Fruit fly (Drosophila melanogaster): Measurements from ENCODE around the gene CG8132.

CG8132 gene

DNA sequence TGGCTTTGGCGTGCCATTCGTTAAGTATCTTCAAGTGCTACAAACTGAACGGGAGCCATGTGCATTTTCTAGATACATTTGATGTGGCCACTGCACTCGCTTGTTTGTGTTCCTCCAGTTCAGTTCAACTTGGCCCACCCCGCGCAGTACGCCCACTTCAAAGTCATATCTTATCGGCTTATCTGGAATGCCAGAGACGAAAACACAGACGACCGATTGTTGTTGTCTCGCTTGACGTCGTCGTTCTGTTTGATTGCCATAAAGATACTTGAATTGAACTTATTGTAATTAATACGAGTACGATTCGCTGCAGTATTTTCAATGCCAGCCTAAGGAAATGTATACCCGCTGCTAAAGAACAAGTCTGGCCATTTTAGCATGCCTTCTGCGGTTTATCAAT lies 13.7 kb upstream of the CG8132 start:
- TF ChIP-seq bab1 (GFP tag; optimal IDR thresholded peaks at IDR 0.05), result no peak
- peak; percentile 46 for TF ChIP-seq Mnt (GFP tag; optimal IDR thresholded peaks at IDR 0.05)
- no peak for TF ChIP-seq CG5204 (GFP tag; optimal IDR thresholded peaks at IDR 0.05)
- no peak for TF ChIP-seq CG12768 (GFP tag; optimal IDR thresholded peaks at IDR 0.05)
- no peak for TF ChIP-seq Crg-1 (GFP tag; optimal IDR thresholded peaks at IDR 0.05)
- no peak for TF ChIP-seq pad (GFP tag; optimal IDR thresholded peaks at IDR 0.05)
- TF ChIP-seq cic (GFP tag; optimal IDR thresholded peaks at IDR 0.05), result peak; percentile 79
- no peak for TF ChIP-seq CG7101 (tag; optimal IDR thresholded peaks at IDR 0.05)
- no peak for TF ChIP-seq tj (GFP tag; optimal IDR thresholded peaks at IDR 0.05)
- no peak for TF ChIP-seq toe (GFP tag; optimal IDR thresholded peaks at IDR 0.05)
- no peak for TF ChIP-seq kay (GFP tag; ENCODE audit: borderline replicate concordance)
- no peak for TF ChIP-seq CG11617 (GFP tag; optimal IDR thresholded peaks at IDR 0.05)
- TF ChIP-seq CG14711 (tag; optimal IDR thresholded peaks at IDR 0.05), result no peak
- TF ChIP-seq ovo (GFP tag; optimal IDR thresholded peaks at IDR 0.05), result no peak
- TF ChIP-seq Clk (GFP tag; optimal IDR thresholded peaks at IDR 0.05), result no peak
- no peak for TF ChIP-seq cnc (optimal IDR thresholded peaks at IDR 0.05)
- TF ChIP-seq CG7045 (GFP tag; optimal IDR thresholded peaks at IDR 0.05), result no peak

DNA sequence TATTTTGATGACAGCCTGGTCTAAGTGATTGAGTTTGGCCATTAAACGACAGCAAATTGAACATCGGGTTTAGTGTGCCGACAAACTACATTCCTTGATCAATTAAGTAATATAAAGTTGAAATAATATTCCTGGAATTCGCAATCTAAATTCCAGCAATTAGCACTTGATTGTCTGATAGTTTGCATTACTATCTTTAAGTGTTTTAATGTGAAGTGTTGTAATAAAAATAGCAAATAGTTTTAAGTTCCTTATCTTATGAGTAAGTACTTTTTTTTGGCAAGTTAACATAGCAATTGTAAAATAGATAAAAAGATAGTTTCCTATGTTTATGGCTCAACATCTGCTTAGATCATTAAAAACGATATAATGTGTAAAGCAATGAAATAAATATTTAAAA lies 13.0 kb upstream of the CG8132 start:
- peak; percentile 50 for TF ChIP-seq kay (GFP tag; ENCODE audit: borderline replicate concordance)
- no peak for TF ChIP-seq CG7045 (GFP tag; optimal IDR thresholded peaks at IDR 0.05)

DNA sequence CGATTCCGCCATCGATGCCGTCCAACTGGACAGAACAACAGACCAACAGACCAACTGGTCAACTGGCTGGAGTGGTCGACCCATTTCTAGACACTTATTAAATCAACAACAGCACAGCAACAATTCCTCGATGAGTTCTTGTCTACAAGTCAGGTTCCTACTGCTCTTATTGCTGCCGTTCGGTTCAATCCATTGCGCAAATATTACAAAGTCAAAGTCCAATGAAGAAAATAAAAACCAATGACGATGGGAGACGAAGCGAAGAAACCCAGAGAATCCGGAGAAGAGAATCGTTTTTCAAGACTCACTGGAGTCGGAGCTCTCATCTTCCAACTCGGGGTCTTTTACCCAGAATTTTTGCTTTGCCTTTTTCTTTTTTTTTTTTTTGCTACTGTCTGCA lies 12.3 kb upstream of the CG8132 start:
- TF ChIP-seq toe (GFP tag; optimal IDR thresholded peaks at IDR 0.05) (no peak), tj (GFP tag; optimal IDR thresholded peaks at IDR 0.05) (peak; percentile 59), Clk (GFP tag; optimal IDR thresholded peaks at IDR 0.05) (no peak), CG33017 (tag; optimal IDR thresholded peaks at IDR 0.05) (no peak)

DNA sequence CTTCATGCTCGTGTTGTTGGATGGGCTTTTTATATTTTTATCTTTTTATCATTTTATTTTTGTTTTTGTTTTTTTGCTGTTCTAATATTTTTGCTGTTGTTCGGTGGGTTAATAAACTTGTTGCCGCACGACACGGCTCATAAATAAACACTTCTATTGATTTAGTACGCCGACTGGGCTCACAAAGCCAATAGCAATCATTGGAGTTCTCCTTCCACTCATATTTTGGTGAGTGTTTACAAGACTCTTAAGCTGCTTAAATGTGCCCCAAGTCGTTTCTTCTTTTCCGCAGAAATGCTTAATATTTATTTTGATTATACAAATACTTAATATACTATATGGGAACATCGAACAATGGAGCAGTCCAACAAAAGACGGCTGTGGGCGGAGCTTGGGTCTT lies 11.1 kb upstream of the CG8132 start:
- TF ChIP-seq CG14711 (tag; optimal IDR thresholded peaks at IDR 0.05) (no peak), pad (GFP tag; optimal IDR thresholded peaks at IDR 0.05) (no peak), cnc (optimal IDR thresholded peaks at IDR 0.05) (no peak), Mnt (GFP tag; optimal IDR thresholded peaks at IDR 0.05) (no peak), tj (GFP tag; optimal IDR thresholded peaks at IDR 0.05) (no peak), CG1620 (GFP tag; optimal IDR thresholded peaks at IDR 0.05) (no peak), Clk (GFP tag; optimal IDR thresholded peaks at IDR 0.05) (no peak), Hr96 (GFP tag; optimal IDR thresholded peaks at IDR 0.05) (no peak), kay (GFP tag; ENCODE audit: borderline replicate concordance) (no peak), cic (GFP tag; optimal IDR thresholded peaks at IDR 0.05) (no peak), CG33017 (tag; optimal IDR thresholded peaks at IDR 0.05) (no peak), CG7101 (tag; optimal IDR thresholded peaks at IDR 0.05) (no peak), Crg-1 (GFP tag; optimal IDR thresholded peaks at IDR 0.05) (no peak), CG11617 (GFP tag; optimal IDR thresholded peaks at IDR 0.05) (no peak), CG7045 (GFP tag; optimal IDR thresholded peaks at IDR 0.05) (no peak), ovo (GFP tag; optimal IDR thresholded peaks at IDR 0.05) (no peak)

DNA sequence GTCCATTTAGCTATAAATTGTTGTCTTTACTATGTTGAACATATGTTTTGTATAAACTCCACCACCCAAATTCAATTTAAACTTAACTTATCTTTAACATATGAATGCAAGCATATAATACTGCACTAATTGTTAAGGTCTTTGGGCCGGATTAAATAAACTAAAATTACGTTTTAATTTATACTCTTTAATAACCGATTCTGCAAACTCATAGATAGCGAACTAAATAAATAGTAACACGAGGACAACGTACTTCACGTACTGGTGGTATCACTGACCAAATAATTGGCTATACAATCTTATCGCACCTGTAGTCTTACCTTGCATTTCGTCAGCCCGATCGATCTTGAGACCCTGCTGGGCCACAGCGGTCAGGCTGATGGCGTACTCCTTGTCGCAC lies 8.9 kb upstream of the CG8132 start:
- no peak for TF ChIP-seq Crg-1 (GFP tag; optimal IDR thresholded peaks at IDR 0.05)
- TF ChIP-seq cnc (optimal IDR thresholded peaks at IDR 0.05), result no peak
- TF ChIP-seq CG7101 (tag; optimal IDR thresholded peaks at IDR 0.05), result no peak
- no peak for TF ChIP-seq CG5204 (GFP tag; optimal IDR thresholded peaks at IDR 0.05)
- no peak for TF ChIP-seq Mnt (GFP tag; optimal IDR thresholded peaks at IDR 0.05)
- TF ChIP-seq Hr96 (GFP tag; optimal IDR thresholded peaks at IDR 0.05), result no peak
- no peak for TF ChIP-seq pad (GFP tag; optimal IDR thresholded peaks at IDR 0.05)
- no peak for TF ChIP-seq ovo (GFP tag; optimal IDR thresholded peaks at IDR 0.05)
- TF ChIP-seq CG33017 (tag; optimal IDR thresholded peaks at IDR 0.05), result no peak
- TF ChIP-seq tj (GFP tag; optimal IDR thresholded peaks at IDR 0.05), result no peak
- TF ChIP-seq CG1620 (GFP tag; optimal IDR thresholded peaks at IDR 0.05), result no peak
- TF ChIP-seq CG11617 (GFP tag; optimal IDR thresholded peaks at IDR 0.05), result no peak
- no peak for TF ChIP-seq CG14711 (tag; optimal IDR thresholded peaks at IDR 0.05)
- TF ChIP-seq CG7045 (GFP tag; optimal IDR thresholded peaks at IDR 0.05), result no peak

DNA sequence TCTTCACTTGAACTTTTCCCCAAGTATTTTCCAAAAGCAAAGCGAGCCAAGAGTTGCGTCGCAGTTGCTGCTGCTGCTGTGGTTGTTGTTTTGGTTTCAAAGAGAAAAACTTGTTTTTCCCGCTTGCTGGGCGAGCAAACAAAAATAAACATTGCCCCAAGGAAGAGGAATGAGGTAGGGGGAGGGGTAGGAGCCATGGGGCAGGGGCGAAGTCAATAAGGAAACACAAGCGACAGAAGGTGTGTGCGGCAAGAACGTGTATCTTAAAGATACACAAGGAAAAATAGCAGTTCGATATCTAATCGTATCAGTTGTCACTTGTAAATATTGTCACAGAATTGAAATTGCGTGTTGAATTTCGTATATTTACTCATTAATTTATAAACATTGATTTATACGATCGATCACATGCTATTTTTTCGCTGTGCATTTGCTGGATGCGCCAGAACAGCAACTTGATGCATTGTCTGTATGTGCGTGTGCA lies 7.7 kb upstream of the CG8132 start:
- no peak for TF ChIP-seq CG7045 (GFP tag; optimal IDR thresholded peaks at IDR 0.05)
- peak; percentile 29 for TF ChIP-seq CG14711 (tag; optimal IDR thresholded peaks at IDR 0.05)

DNA sequence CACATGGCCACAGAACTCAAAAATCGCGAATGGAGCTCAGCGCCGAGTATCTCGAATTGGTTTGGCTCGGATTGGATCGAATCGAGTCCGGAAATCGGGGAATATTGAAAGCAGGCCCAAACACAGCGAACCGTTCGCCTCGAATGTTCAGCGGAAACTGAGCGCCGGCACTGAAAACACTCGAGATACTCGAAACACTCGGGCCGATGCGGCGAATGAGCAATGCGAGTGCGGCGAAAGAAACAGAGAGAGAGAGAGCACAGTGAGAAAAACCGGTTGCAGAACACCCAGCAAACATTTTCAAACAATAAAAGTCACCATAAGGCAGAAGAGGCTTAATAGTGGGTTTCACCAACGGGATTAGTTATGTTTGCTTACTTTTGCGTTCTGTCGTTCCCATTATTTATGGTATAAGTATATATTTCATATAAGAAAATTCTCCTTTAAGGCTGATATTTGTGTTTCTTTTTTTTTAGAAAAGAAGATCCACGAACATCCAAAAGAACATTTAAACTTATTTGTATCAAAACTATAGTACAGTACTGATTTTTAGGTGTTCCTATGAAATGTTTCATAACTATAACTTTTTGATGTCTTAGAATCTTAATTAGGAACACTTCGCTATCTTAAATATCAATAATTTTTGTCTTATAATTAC lies 6.8 kb upstream of the CG8132 start, which contains the start of gene FER:
FER (minus strand) TSS at position 162 of the 658 bp plus-strand sequence.
- TF ChIP-seq tj (GFP tag; optimal IDR thresholded peaks at IDR 0.05) (peak; percentile 45), CG11617 (GFP tag; optimal IDR thresholded peaks at IDR 0.05) (peak; percentile 25), Hr96 (GFP tag; optimal IDR thresholded peaks at IDR 0.05) (peak; percentile 35), CG33017 (tag; optimal IDR thresholded peaks at IDR 0.05) (peak; percentile 26), CG1620 (GFP tag; optimal IDR thresholded peaks at IDR 0.05) (peak; percentile 14), ovo (GFP tag; optimal IDR thresholded peaks at IDR 0.05) (no peak), Crg-1 (GFP tag; optimal IDR thresholded peaks at IDR 0.05) (no peak), CG7101 (tag; optimal IDR thresholded peaks at IDR 0.05) (peak; percentile 28), CG12768 (GFP tag; optimal IDR thresholded peaks at IDR 0.05) (peak; percentile 36), pad (GFP tag; optimal IDR thresholded peaks at IDR 0.05) (no peak), kay (GFP tag; ENCODE audit: borderline replicate concordance) (no peak), CG5204 (GFP tag; optimal IDR thresholded peaks at IDR 0.05) (no peak), CG7045 (GFP tag; optimal IDR thresholded peaks at IDR 0.05) (peak; percentile 28), CG14711 (tag; optimal IDR thresholded peaks at IDR 0.05) (no peak), cic (GFP tag; optimal IDR thresholded peaks at IDR 0.05) (no peak), bab1 (GFP tag; optimal IDR thresholded peaks at IDR 0.05) (peak; percentile 22), toe (GFP tag; optimal IDR thresholded peaks at IDR 0.05) (peak; percentile 25), Mnt (GFP tag; optimal IDR thresholded peaks at IDR 0.05) (peak; percentile 60), cnc (optimal IDR thresholded peaks at IDR 0.05) (no peak), Clk (GFP tag; optimal IDR thresholded peaks at IDR 0.05) (no peak)

Data from whole organism, adult.